Worm (Caenorhabditis elegans) whole organism, L2 larva: ENCODE data around the gene cutl-23.

ENCODE experiments used
- C34F6.9 ChIP-seq: fragments of 150-350 bp; optimal IDR thresholded peaks from 2 replicates; lab custom pipeline; 2014; ENCODE audit warnings: missing biosample characterization, missing genetic modification characterization
- F13H6.1 ChIP-seq: sonication (generic microtip); optimal IDR thresholded peaks from 2 replicates; lab custom pipeline; 2016; ENCODE audit warnings: missing genetic modification characterization, missing compliant biosample characterization
- R02D3.7 ChIP-seq: fragments of 150-350 bp; optimal IDR thresholded peaks from 2 replicates; lab custom pipeline; 2014; ENCODE audit warnings: missing biosample characterization, missing genetic modification characterization
- Y55F3AM.14 ChIP-seq: fragments of 200-800 bp; sonication (Bioruptor generic); optimal IDR thresholded peaks from 2 replicates; lab custom pipeline; 2018; ENCODE audit warnings: mild to moderate bottlenecking, missing genetic modification characterization, missing compliant biosample characterization
- ama-1 ChIP-seq: fragments of 150-350 bp; optimal IDR thresholded peaks from 2 replicates; lab custom pipeline; 2018; ENCODE audit warnings: inconsistent platforms
- blmp-1 ChIP-seq: sonication (generic microtip); optimal IDR thresholded peaks from 2 replicates; lab custom pipeline; 2017; ENCODE audit warnings: missing genetic modification characterization, mild to moderate bottlenecking, missing compliant biosample characterization, antibody characterized with exemption, moderate library complexity; ENCODE audit not compliant: insufficient read depth
- ceh-82 ChIP-seq: fragments of 150-350 bp; optimal IDR thresholded peaks from 2 replicates; lab custom pipeline; 2014; ENCODE audit warnings: missing biosample characterization, missing genetic modification characterization
- crh-2 ChIP-seq: sonication (generic microtip); optimal IDR thresholded peaks from 2 replicates; lab custom pipeline; 2017; ENCODE audit warnings: missing biosample characterization, missing genetic modification characterization
- dmd-4 ChIP-seq: sonication (generic microtip); optimal IDR thresholded peaks from 2 replicates; lab custom pipeline; 2017; ENCODE audit warnings: missing biosample characterization, missing genetic modification characterization
- egl-27 ChIP-seq: sonication (generic microtip); optimal IDR thresholded peaks from 3 replicates; lab custom pipeline; 2017; ENCODE audit warnings: missing biosample characterization, missing genetic modification reagents, missing genetic modification characterization
- elt-1 ChIP-seq: fragments of 150-350 bp; optimal IDR thresholded peaks from 2 replicates; lab custom pipeline; 2014; ENCODE audit warnings: missing biosample characterization, missing genetic modification characterization
- elt-3 ChIP-seq: sonication (generic microtip); optimal IDR thresholded peaks from 2 replicates; lab custom pipeline; 2017; ENCODE audit warnings: missing biosample characterization, missing genetic modification characterization
- gmeb-1 ChIP-seq: fragments of 150-350 bp; optimal IDR thresholded peaks from 2 replicates; lab custom pipeline; 2014; ENCODE audit warnings: missing biosample characterization, missing genetic modification characterization
- lsy-2 ChIP-seq, 2 experiments: fragments of 150-350 bp in 1 of 2; sonication (generic microtip) in 1 of 2; optimal IDR thresholded peaks; 2 replicates each; lab custom pipeline; 2014 to 2017; ENCODE audit warnings: missing biosample characterization in 2 of 2, missing genetic modification characterization in 2 of 2
- mab-5 ChIP-seq: fragments of 150-350 bp; optimal IDR thresholded peaks from 2 replicates; lab custom pipeline; 2014; ENCODE audit warnings: missing biosample characterization, missing genetic modification characterization
- mbf-1 ChIP-seq: sonication (generic microtip); optimal IDR thresholded peaks from 2 replicates; lab custom pipeline; 2017; ENCODE audit warnings: missing biosample characterization, missing genetic modification characterization
- mdl-1 ChIP-seq, 2 experiments: fragments of 150-350 bp in 1 of 2; sonication (generic microtip) in 1 of 2; optimal IDR thresholded peaks; 2 replicates each; lab custom pipeline; 2017; ENCODE audit warnings: missing biosample characterization in 2 of 2, missing genetic modification characterization in 2 of 2
- nhr-10 ChIP-seq: sonication (generic microtip); optimal IDR thresholded peaks from 2 replicates; lab custom pipeline; 2017; ENCODE audit warnings: missing biosample characterization, missing genetic modification characterization
- nhr-11 ChIP-seq: fragments of 150-350 bp; optimal IDR thresholded peaks from 2 replicates; lab custom pipeline; 2014; ENCODE audit warnings: missing biosample characterization, missing genetic modification characterization
- nhr-12 ChIP-seq: fragments of 150-350 bp; optimal IDR thresholded peaks from 2 replicates; lab custom pipeline; 2014; ENCODE audit warnings: missing biosample characterization, missing genetic modification characterization
- nhr-21 ChIP-seq: fragments of 150-350 bp; optimal IDR thresholded peaks from 2 replicates; lab custom pipeline; 2014; ENCODE audit warnings: missing biosample characterization, missing genetic modification characterization
- nhr-23 ChIP-seq: fragments of 150-350 bp; optimal IDR thresholded peaks from 2 replicates; lab custom pipeline; 2014; ENCODE audit warnings: missing biosample characterization, missing genetic modification reagents, missing genetic modification characterization
- nhr-237 ChIP-seq: fragments of 150-350 bp; optimal IDR thresholded peaks from 2 replicates; lab custom pipeline; 2014; ENCODE audit warnings: missing biosample characterization, missing genetic modification characterization
- nhr-25 ChIP-seq: fragments of 150-350 bp; sonication (generic microtip); optimal IDR thresholded peaks from 3 replicates; lab custom pipeline; 2014; ENCODE audit warnings: missing biosample characterization, missing genetic modification characterization
- nhr-6 ChIP-seq: fragments of 150-350 bp; optimal IDR thresholded peaks from 2 replicates; lab custom pipeline; 2014; ENCODE audit warnings: missing biosample characterization, missing genetic modification characterization
- nhr-77 ChIP-seq: fragments of 150-350 bp; optimal IDR thresholded peaks from 2 replicates; lab custom pipeline; 2014; ENCODE audit warnings: missing biosample characterization, missing genetic modification characterization
- peb-1 ChIP-seq: fragments of 150-350 bp; optimal IDR thresholded peaks from 2 replicates; lab custom pipeline; 2014; ENCODE audit warnings: missing biosample characterization, missing genetic modification characterization
- sma-3 ChIP-seq: sonication (generic microtip); optimal IDR thresholded peaks from 2 replicates; lab custom pipeline; 2016; ENCODE audit warnings: missing genetic modification reagents, missing genetic modification characterization, missing compliant biosample characterization
- sma-9 ChIP-seq, 2 experiments: fragments of 150-350 bp in 1 of 2; sonication (generic microtip) in 1 of 2; optimal IDR thresholded peaks; 2 replicates each; lab custom pipeline; 2014 to 2016; ENCODE audit warnings: missing genetic modification characterization in 2 of 2, mild to moderate bottlenecking in 1 of 2, missing biosample characterization in 1 of 2, missing compliant biosample characterization in 1 of 2, missing genetic modification reagents in 1 of 2, moderate library complexity in 1 of 2
- snpc-4 ChIP-seq: fragments of 150-350 bp; optimal IDR thresholded peaks from 2 replicates; lab custom pipeline; 2014; ENCODE audit warnings: missing biosample characterization, missing genetic modification characterization
- unc-55 ChIP-seq: fragments of 150-350 bp; sonication (generic microtip); optimal IDR thresholded peaks from 3 replicates; lab custom pipeline; 2014; ENCODE audit warnings: missing biosample characterization, missing genetic modification reagents, missing genetic modification characterization
- unc-62 ChIP-seq: fragments of 150-350 bp; optimal IDR thresholded peaks from 2 replicates; lab custom pipeline; 2014; ENCODE audit warnings: missing biosample characterization, missing genetic modification reagents, missing genetic modification characterization
- ztf-1 ChIP-seq: fragments of 200-800 bp; sonication (Bioruptor generic); conservative IDR thresholded peaks from 2 replicates; pipeline ENCODE4 v1.3.6; 2022; ENCODE audit warnings: missing genetic modification characterization, missing compliant biosample characterization
- ztf-11 ChIP-seq: sonication (generic microtip); optimal IDR thresholded peaks from 2 replicates; lab custom pipeline; 2017; ENCODE audit warnings: missing biosample characterization, missing genetic modification characterization

Gene cutl-23

ce11 chrIII:5814799-5815198 is 44.8 kb downstream of the cutl-23 start, which contains the start of gene R12B2.7:
Gene R12B2.7, plus strand, starts transcription at chrIII:5815045.
- TF ChIP-seq F13H6.1 (tag; lab: Kevin White, UChicago) (peak; percentile 11), egl-27 (tag; lab: Kevin White, UChicago) (no peak), lsy-2 (tag; optimal IDR thresholded peaks at IDR 0.05; lab: Kevin White, UChicago) (no peak), nhr-23 (no peak), sma-3 (GFP tag; lab: Kevin White, UChicago) (peak; percentile 34), snpc-4 (no peak), crh-2 (no peak), ztf-11 (no peak), nhr-10 (tag; lab: Kevin White, UChicago) (no peak), nhr-25 (tag; lab: Kevin White, UChicago) (peak; percentile 6), C34F6.9 (no peak), peb-1 (tag; lab: Kevin White, UChicago) (no peak), nhr-21 (peak; percentile 15), mbf-1 (no peak), nhr-237 (no peak), Y55F3AM.14 (no peak), sma-9 (GFP tag; optimal IDR thresholded peaks at IDR 0.05; lab: Kevin White, UChicago) (peak; percentile 48), sma-9 (tag; optimal IDR thresholded peaks at IDR 0.05; lab: Kevin White, UChicago) (no peak), nhr-12 (tag; lab: Kevin White, UChicago) (no peak), elt-1 (tag; lab: Kevin White, UChicago) (no peak), R02D3.7 (tag; lab: Kevin White, UChicago) (no peak), gmeb-1 (tag; lab: Kevin White, UChicago) (no peak)
- TF ChIP-seq, all 48 proteins: peak for 5

ce11 chrIII:5815932-5816331 is 45.9 kb downstream of the cutl-23 start, which contains the start of gene sma-4:
Gene sma-4, plus strand, starts transcription at chrIII:5816232.
- TF ChIP-seq sma-3 (GFP tag; lab: Kevin White, UChicago), result no peak
- TF ChIP-seq unc-62 (GFP tag; lab: Kevin White, UChicago), result no peak
- TF ChIP-seq nhr-25 (tag; lab: Kevin White, UChicago), result no peak
- no peak for TF ChIP-seq elt-1 (tag; lab: Kevin White, UChicago)
- TF ChIP-seq mab-5 (tag; lab: Kevin White, UChicago), result no peak
- TF ChIP-seq nhr-11 (tag; lab: Kevin White, UChicago), result no peak
- no peak for TF ChIP-seq dmd-4
- no peak for TF ChIP-seq F13H6.1 (tag; lab: Kevin White, UChicago)
- no peak for TF ChIP-seq R02D3.7 (tag; lab: Kevin White, UChicago)
- no peak for TF ChIP-seq mdl-1 (tag; optimal IDR thresholded peaks at IDR 0.05; lab: Kevin White, UChicago)
- no peak for TF ChIP-seq sma-9 (GFP tag; optimal IDR thresholded peaks at IDR 0.05; lab: Kevin White, UChicago)
- no peak for TF ChIP-seq sma-9 (tag; optimal IDR thresholded peaks at IDR 0.05; lab: Kevin White, UChicago)
- no peak for TF ChIP-seq unc-55 (GFP tag; lab: Kevin White, UChicago)
- TF ChIP-seq nhr-10 (tag; lab: Kevin White, UChicago), result no peak
- TF ChIP-seq blmp-1 (tag; lab: Kevin White, UChicago), result no peak
- TF ChIP-seq ama-1 (lab: Kevin White, UChicago), result no peak
- no peak for TF ChIP-seq snpc-4
- TF ChIP-seq nhr-77 (tag; lab: Kevin White, UChicago), result no peak
- TF ChIP-seq crh-2, result no peak
- no peak for TF ChIP-seq nhr-6 (tag; lab: Kevin White, UChicago)
- TF ChIP-seq ztf-11, result no peak
- TF ChIP-seq, all 48 proteins: peak for 0

- TF ChIP-seq dmd-4 (no peak), ztf-1 (GFP tag; lab: Robert Waterston, UW) (no peak), nhr-237 (no peak)
- TF ChIP-seq, all 48 proteins: peak for 0
Measured at ce11 chrIII:5822816-5823215, 52.8 kb downstream of the cutl-23 start.

- TF ChIP-seq ztf-1 (GFP tag; lab: Robert Waterston, UW), result no peak
- TF ChIP-seq ceh-82 (tag; lab: Kevin White, UChicago), result no peak
- TF ChIP-seq mbf-1, result no peak
- no peak for TF ChIP-seq nhr-25 (tag; lab: Kevin White, UChicago)
- TF ChIP-seq elt-3, result no peak
Measured at ce11 chrIII:5823617-5824016, 53.6 kb downstream of the cutl-23 start, which contains the start of gene R12B2.8. Gene R12B2.8, plus strand, starts transcription at chrIII:5823917.
